Fruit fly (Drosophila melanogaster): ENCODE results near the gene CG34280.

Gene CG34280

dm6 chr3R:17417167-17417566, 13.6 kb upstream of the CG34280 start, which contains the start of gene CG33333:
TSS of gene CG33333 (plus strand) at chr3R:17417467.
- no peak for TF ChIP-seq dsx (GFP tag; optimal IDR thresholded peaks at IDR 0.05; ENCODE audit: poor library complexity, severe bottlenecking)
- no peak for TF ChIP-seq Sox15 (GFP tag; optimal IDR thresholded peaks at IDR 0.05)

- no peak for TF ChIP-seq achi (GFP tag; optimal IDR thresholded peaks at IDR 0.05)
- TF ChIP-seq svp (GFP tag) = peak; percentile 18
- TF ChIP-seq Hr39 (GFP tag; optimal IDR thresholded peaks at IDR 0.05) = no peak
- TF ChIP-seq Met (GFP tag; optimal IDR thresholded peaks at IDR 0.05) = no peak
- no peak for TF ChIP-seq CG15336 (GFP tag; IDR thresholded peaks at IDR 0.05)
- no peak for TF ChIP-seq CG34406 (GFP tag; optimal IDR thresholded peaks at IDR 0.05)
Observed at dm6 chr3R:17415439-17415838, 11.9 kb upstream of the CG34280 start, which contains the start of gene CG5866. TSS of gene CG5866 (plus strand) at chr3R:17415739.

dm6 chr3R:17413601-17414000, 10.1 kb upstream of the CG34280 start, which contains the start of gene CG42822:
TSS of gene CG42822 (plus strand) at chr3R:17413901.
- TF ChIP-seq svp (GFP tag) (peak; percentile 6), Eip78C (GFP tag) (no peak)

- TF ChIP-seq CG16779 (tag; optimal IDR thresholded peaks at IDR 0.05) = no peak
- no peak for TF ChIP-seq CG6854 (GFP tag; optimal IDR thresholded peaks at IDR 0.05)
- TF ChIP-seq CG11902 (GFP tag; optimal IDR thresholded peaks at IDR 0.05) = no peak
Observed at dm6 chr3R:17412458-17413127, 9.1 kb upstream of the CG34280 start, which contains the start of gene CG42821. TSS of gene CG42821 (plus strand) at chr3R:17413077.

dm6 chr3R:17410808-17411207, 7.3 kb upstream of the CG34280 start, which contains the start of gene CG5863:
TSS of gene CG5863 (plus strand) at chr3R:17411108.
- TF ChIP-seq CG11762 (GFP tag; optimal IDR thresholded peaks at IDR 0.05; ENCODE audit: insufficient read depth) (no peak), CG8632 (GFP tag; optimal IDR thresholded peaks at IDR 0.05) (no peak), CG3919 (GFP tag; optimal IDR thresholded peaks at IDR 0.05) (no peak), CG6163 (GFP tag; IDR thresholded peaks at IDR 0.05) (no peak), Ets96B (tag; optimal IDR thresholded peaks at IDR 0.05) (no peak), Ets21C (GFP tag; optimal IDR thresholded peaks at IDR 0.05) (no peak), Sox102F (GFP tag; optimal IDR thresholded peaks at IDR 0.05) (no peak), Lpt (GFP tag; optimal IDR thresholded peaks at IDR 0.05) (no peak), fd59A (GFP tag; optimal IDR thresholded peaks at IDR 0.05) (no peak), CG16779 (tag; optimal IDR thresholded peaks at IDR 0.05) (no peak), Sox15 (GFP tag; optimal IDR thresholded peaks at IDR 0.05) (no peak), CG32006 (GFP tag; optimal IDR thresholded peaks at IDR 0.05) (no peak), Gug (GFP tag; IDR thresholded peaks at IDR 0.05) (no peak), CG3032 (tag; optimal IDR thresholded peaks at IDR 0.05) (no peak), Smox (GFP tag; optimal IDR thresholded peaks at IDR 0.05) (no peak), svp (GFP tag) (no peak)

dm6 chr3R:17409319-17409718, 5.8 kb upstream of the CG34280 start, which contains the start of gene CG5860:
TSS of gene CG5860 (plus strand) at chr3R:17409619.
- TF ChIP-seq CG11762 (GFP tag; optimal IDR thresholded peaks at IDR 0.05; ENCODE audit: insufficient read depth) (no peak), achi (GFP tag; optimal IDR thresholded peaks at IDR 0.05) (no peak), Eip93F (GFP tag; optimal IDR thresholded peaks at IDR 0.05) (no peak), CG8319 (GFP tag; optimal IDR thresholded peaks at IDR 0.05) (no peak), CG10669 (GFP tag; optimal IDR thresholded peaks at IDR 0.05) (no peak), fd85E (GFP tag; optimal IDR thresholded peaks at IDR 0.05) (no peak), Smox (GFP tag; optimal IDR thresholded peaks at IDR 0.05) (no peak), CG6808 (GFP tag; optimal IDR thresholded peaks at IDR 0.05) (no peak), Ets96B (tag; optimal IDR thresholded peaks at IDR 0.05) (no peak), Sox14 (GFP tag; optimal IDR thresholded peaks at IDR 0.05) (no peak), Gug (GFP tag; IDR thresholded peaks at IDR 0.05) (no peak), CG8632 (GFP tag; optimal IDR thresholded peaks at IDR 0.05) (no peak), CG6792 (GFP tag; optimal IDR thresholded peaks at IDR 0.05) (no peak)

All from whole organism, prepupa.